Fruit fly (Drosophila melanogaster) whole organism, embryonic: ENCODE results near the gene mib1.
A peak's percentile ranks its signal among the peaks of the same experiment; 100 is the strongest.

ENCODE experiments used
- Aef1 ChIP-seq: fragments of 200-800 bp; sonication (Bioruptor generic); IDR thresholded peaks from 3 replicates; pipeline ENCODE4 v1.3.6; 2022; ENCODE audit warnings: missing biosample characterization, missing genetic modification characterization
- CG1024 ChIP-seq: fragments of 200-800 bp; sonication (Bioruptor generic); IDR thresholded peaks from 2 replicates; pipeline ENCODE4 v1.3.6; 2022; ENCODE audit warnings: missing biosample characterization, missing genetic modification characterization
- CG10543 ChIP-seq: fragments of 200-800 bp; sonication (Bioruptor generic); optimal IDR thresholded peaks from 3 replicates; lab custom pipeline; 2017; ENCODE audit warnings: missing biosample characterization, mild to moderate bottlenecking, missing genetic modification characterization, moderate library complexity
- CG10654 ChIP-seq: fragments of 200-800 bp; sonication (Bioruptor generic); optimal IDR thresholded peaks from 2 replicates; lab custom pipeline; 2016; ENCODE audit warnings: missing biosample characterization, missing genetic modification characterization
- CG11085 ChIP-seq: fragments of 200-800 bp; sonication (Bioruptor generic); IDR thresholded peaks from 2 replicates; pipeline ENCODE4 v1.3.6; 2022; ENCODE audit warnings: missing biosample characterization, missing genetic modification characterization
- CG11456 ChIP-seq: fragments of 200-800 bp; sonication (Bioruptor generic); IDR thresholded peaks from 3 replicates; pipeline ENCODE4 v1.3.6; 2022; ENCODE audit warnings: missing biosample characterization, missing genetic modification characterization
- CG11504 ChIP-seq: fragments of 200-800 bp; sonication (Bioruptor generic); optimal IDR thresholded peaks from 3 replicates; lab custom pipeline; 2019; ENCODE audit warnings: missing biosample characterization, mild to moderate bottlenecking, missing genetic modification characterization, moderate library complexity
- CG11695 ChIP-seq: fragments of 200-800 bp; sonication (Bioruptor generic); IDR thresholded peaks from 3 replicates; pipeline ENCODE4 v1.3.6; 2022; ENCODE audit warnings: missing biosample characterization, missing genetic modification characterization
- CG12219 ChIP-seq: fragments of 200-800 bp; sonication (Bioruptor generic); optimal IDR thresholded peaks from 3 replicates; lab custom pipeline; 2018; ENCODE audit warnings: missing biosample characterization, mild to moderate bottlenecking, missing genetic modification characterization
- CG12744 ChIP-seq: fragments of 200-800 bp; sonication (Bioruptor generic); optimal IDR thresholded peaks from 2 replicates; lab custom pipeline; 2016; ENCODE audit warnings: missing biosample characterization, missing genetic modification characterization
- CG13894 ChIP-seq: fragments of 200-800 bp; sonication (Bioruptor generic); optimal IDR thresholded peaks from 3 replicates; lab custom pipeline; 2018; ENCODE audit warnings: missing biosample characterization, mild to moderate bottlenecking, missing genetic modification characterization, moderate library complexity
- CG14667 ChIP-seq: fragments of 200-800 bp; sonication (Bioruptor generic); IDR thresholded peaks from 2 replicates; pipeline ENCODE4 v1.3.6; 2022; ENCODE audit warnings: missing biosample characterization, missing genetic modification characterization
- CG1832 ChIP-seq: fragments of 200-800 bp; sonication (Bioruptor generic); optimal IDR thresholded peaks from 2 replicates; lab custom pipeline; 2017; ENCODE audit warnings: missing biosample characterization, mild to moderate bottlenecking, missing genetic modification characterization, inconsistent platforms
- CG2120 ChIP-seq: fragments of 200-800 bp; sonication (Bioruptor generic); optimal IDR thresholded peaks from 3 replicates; lab custom pipeline; 2016; ENCODE audit warnings: missing biosample characterization, missing genetic modification characterization
- CG2129 ChIP-seq: fragments of 200-800 bp; sonication (Bioruptor generic); IDR thresholded peaks from 2 replicates; pipeline ENCODE4 v1.3.6; 2022; ENCODE audit warnings: missing biosample characterization, missing genetic modification characterization; ENCODE audit not compliant: partially characterized antibody
- CG32767 ChIP-seq: fragments of 200-800 bp; sonication (Bioruptor generic); IDR thresholded peaks from 2 replicates; pipeline ENCODE4 v1.3.6; 2022; ENCODE audit warnings: missing biosample characterization, missing genetic modification characterization
- CG3838 ChIP-seq: fragments of 200-800 bp; sonication (Bioruptor generic); optimal IDR thresholded peaks from 3 replicates; lab custom pipeline; 2016; ENCODE audit warnings: missing biosample characterization, missing genetic modification characterization
- CG6791 ChIP-seq: fragments of 200-800 bp; sonication (Bioruptor generic); IDR thresholded peaks from 3 replicates; pipeline ENCODE4 v1.3.6; 2022; ENCODE audit warnings: missing biosample characterization, missing genetic modification characterization; ENCODE audit not compliant: partially characterized antibody
- CG7271 ChIP-seq: fragments of 200-800 bp; sonication (Bioruptor generic); optimal IDR thresholded peaks from 2 replicates; lab custom pipeline; 2018; ENCODE audit warnings: missing biosample characterization, mild to moderate bottlenecking, missing genetic modification characterization, moderate library complexity
- CG8924 ChIP-seq: fragments of 200-800 bp; optimal IDR thresholded peaks from 3 replicates; lab custom pipeline; 2019; ENCODE audit warnings: missing biosample characterization, mild to moderate bottlenecking, missing genetic modification characterization, moderate library complexity
- CG9437 ChIP-seq: fragments of 200-800 bp; sonication (Bioruptor generic); optimal IDR thresholded peaks from 2 replicates; lab custom pipeline; 2018; ENCODE audit warnings: missing biosample characterization, mild to moderate bottlenecking, missing genetic modification characterization
- Jarid2 ChIP-seq: fragments of 200-800 bp; sonication (Bioruptor generic); optimal IDR thresholded peaks from 3 replicates; lab custom pipeline; 2017; ENCODE audit warnings: mild to moderate bottlenecking, missing biosample characterization, missing genetic modification reagents, missing genetic modification characterization
- Max ChIP-seq: fragments of 200-800 bp; sonication (Bioruptor generic); optimal IDR thresholded peaks from 2 replicates; lab custom pipeline; 2016; ENCODE audit warnings: missing biosample characterization, mild to moderate bottlenecking, missing genetic modification characterization
- Neu2 ChIP-seq: fragments of 200-800 bp; sonication (Bioruptor generic); optimal IDR thresholded peaks from 3 replicates; lab custom pipeline; 2016; ENCODE audit warnings: missing biosample characterization, missing genetic modification characterization, borderline replicate concordance
- Tbp ChIP-seq: fragments of >200 bp; optimal IDR thresholded peaks from 2 replicates; lab custom pipeline; 2018; ENCODE audit warnings: missing biosample characterization, missing genetic modification characterization
- bowl ChIP-seq: fragments of 200-800 bp; sonication (Bioruptor generic); IDR thresholded peaks from 2 replicates; pipeline ENCODE4 v1.3.6; 2022; ENCODE audit warnings: missing biosample characterization, missing genetic modification characterization
- danr ChIP-seq: fragments of 200-800 bp; sonication (Bioruptor generic); IDR thresholded peaks from 2 replicates; pipeline ENCODE4 v1.3.6; 2022; ENCODE audit warnings: missing biosample characterization, missing genetic modification characterization
- dmrt99B ChIP-seq: fragments of 200-800 bp; sonication (Bioruptor generic); optimal IDR thresholded peaks from 2 replicates; lab custom pipeline; 2018; ENCODE audit warnings: missing biosample characterization, mild to moderate bottlenecking, missing genetic modification characterization, moderate library complexity
- dpn ChIP-seq, 2 experiments: fragments of 200-800 bp; sonication (Bioruptor generic); optimal IDR thresholded peaks; 3 replicates each; lab custom pipeline; 2016; ENCODE audit warnings: missing biosample characterization in 2 of 2, missing genetic modification characterization in 2 of 2
- dysf ChIP-seq: fragments of 200-800 bp; sonication (Bioruptor generic); IDR thresholded peaks from 3 replicates; pipeline ENCODE4 v1.3.6; 2022; ENCODE audit warnings: missing biosample characterization, missing genetic modification characterization
- ems ChIP-seq: fragments of 200-800 bp; sonication (Bioruptor generic); optimal IDR thresholded peaks from 3 replicates; lab custom pipeline; 2016; ENCODE audit warnings: missing biosample characterization, missing genetic modification characterization
- gcm ChIP-seq: fragments of 200-800 bp; sonication (Bioruptor generic); optimal IDR thresholded peaks from 2 replicates; lab custom pipeline; 2019; ENCODE audit warnings: missing biosample characterization, mild to moderate bottlenecking, missing genetic modification characterization, moderate library complexity
- gro ChIP-seq: fragments of 200-800 bp; sonication (Bioruptor generic); optimal IDR thresholded peaks from 2 replicates; lab custom pipeline; 2016; ENCODE audit warnings: missing biosample characterization, missing genetic modification characterization
- hbn ChIP-seq: fragments of 200-800 bp; sonication (Bioruptor generic); IDR thresholded peaks from 2 replicates; pipeline ENCODE4 v1.3.6; 2022; ENCODE audit warnings: missing biosample characterization, missing genetic modification characterization; ENCODE audit not compliant: partially characterized antibody
- kah ChIP-seq: fragments of 200-800 bp; sonication (Bioruptor generic); optimal IDR thresholded peaks from 2 replicates; lab custom pipeline; 2018; ENCODE audit warnings: missing biosample characterization, mild to moderate bottlenecking, missing genetic modification characterization
- lab ChIP-seq: fragments of 200-800 bp; sonication (Bioruptor generic); optimal IDR thresholded peaks from 3 replicates; lab custom pipeline; 2017; ENCODE audit warnings: missing biosample characterization, missing genetic modification characterization, mild to moderate bottlenecking, moderate library complexity, missing genetic modification reagents
- lbe ChIP-seq: fragments of 200-800 bp; sonication (Bioruptor generic); optimal IDR thresholded peaks from 2 replicates; lab custom pipeline; 2016; ENCODE audit warnings: missing biosample characterization, mild to moderate bottlenecking, missing genetic modification characterization
- nerfin-1 ChIP-seq: fragments of 200-800 bp; sonication (Bioruptor generic); optimal IDR thresholded peaks from 3 replicates; lab custom pipeline; 2019; ENCODE audit warnings: missing biosample characterization, mild to moderate bottlenecking, missing genetic modification characterization, moderate library complexity
- odd ChIP-seq: fragments of 200-800 bp; sonication (Bioruptor generic); optimal IDR thresholded peaks from 2 replicates; lab custom pipeline; 2017; ENCODE audit warnings: missing biosample characterization, mild to moderate bottlenecking, missing genetic modification characterization
- pb ChIP-seq: fragments of 200-800 bp; sonication (Bioruptor generic); optimal IDR thresholded peaks from 3 replicates; lab custom pipeline; 2016; ENCODE audit warnings: missing biosample characterization, missing genetic modification characterization
- peb ChIP-seq: fragments of 200-800 bp; sonication (Bioruptor generic); IDR thresholded peaks from 2 replicates; pipeline ENCODE4 v1.3.6; 2022; ENCODE audit warnings: missing biosample characterization, missing genetic modification characterization
- pros ChIP-seq: fragments of 200-800 bp; sonication (Bioruptor generic); optimal IDR thresholded peaks from 3 replicates; lab custom pipeline; 2019; ENCODE audit warnings: missing biosample characterization, mild to moderate bottlenecking, missing genetic modification characterization, moderate library complexity
- seq ChIP-seq: fragments of 200-800 bp; sonication (Bioruptor generic); IDR thresholded peaks from 2 replicates; pipeline ENCODE4 v1.3.6; 2022; ENCODE audit warnings: missing biosample characterization, missing genetic modification characterization
- slp2 ChIP-seq: fragments of 200-800 bp; sonication (Bioruptor generic); optimal IDR thresholded peaks from 2 replicates; lab custom pipeline; 2016; ENCODE audit warnings: missing biosample characterization, missing genetic modification characterization
- stc ChIP-seq: fragments of 200-800 bp; sonication (Bioruptor generic); IDR thresholded peaks from 2 replicates; pipeline ENCODE4 v1.3.6; 2022; ENCODE audit warnings: missing biosample characterization, missing genetic modification characterization
- tll ChIP-seq, 2 experiments: fragments of 200-800 bp in 1 of 2; fragments of >200 bp in 1 of 2; sonication (Bioruptor generic) in 1 of 2; optimal IDR thresholded peaks; 2 replicates each; lab custom pipeline; 2017 to 2019; ENCODE audit warnings: missing biosample characterization in 2 of 2, missing genetic modification characterization in 2 of 2, mild to moderate bottlenecking in 1 of 2, moderate library complexity in 1 of 2
- tx ChIP-seq: fragments of 200-800 bp; sonication (Bioruptor generic); optimal IDR thresholded peaks from 2 replicates; lab custom pipeline; 2016; ENCODE audit warnings: missing biosample characterization, missing genetic modification characterization
- vvl ChIP-seq: fragments of 200-800 bp; sonication (Bioruptor generic); IDR thresholded peaks from 2 replicates; pipeline ENCODE4 v1.3.6; 2022; ENCODE audit warnings: missing biosample characterization, missing genetic modification characterization
- zen ChIP-seq: fragments of 200-800 bp; sonication (Bioruptor generic); optimal IDR thresholded peaks from 3 replicates; lab custom pipeline; 2018; ENCODE audit warnings: missing biosample characterization, mild to moderate bottlenecking, missing genetic modification characterization, moderate library complexity
- zf30C ChIP-seq: fragments of 200-800 bp; sonication (Bioruptor generic); optimal IDR thresholded peaks from 3 replicates; lab custom pipeline; 2018; ENCODE audit warnings: missing biosample characterization, mild to moderate bottlenecking, missing genetic modification characterization
- zfh2 ChIP-seq: fragments of 200-800 bp; sonication (Bioruptor generic); optimal IDR thresholded peaks from 2 replicates; lab custom pipeline; 2016; ENCODE audit warnings: missing biosample characterization, missing genetic modification characterization

The mib1 gene

DNA sequence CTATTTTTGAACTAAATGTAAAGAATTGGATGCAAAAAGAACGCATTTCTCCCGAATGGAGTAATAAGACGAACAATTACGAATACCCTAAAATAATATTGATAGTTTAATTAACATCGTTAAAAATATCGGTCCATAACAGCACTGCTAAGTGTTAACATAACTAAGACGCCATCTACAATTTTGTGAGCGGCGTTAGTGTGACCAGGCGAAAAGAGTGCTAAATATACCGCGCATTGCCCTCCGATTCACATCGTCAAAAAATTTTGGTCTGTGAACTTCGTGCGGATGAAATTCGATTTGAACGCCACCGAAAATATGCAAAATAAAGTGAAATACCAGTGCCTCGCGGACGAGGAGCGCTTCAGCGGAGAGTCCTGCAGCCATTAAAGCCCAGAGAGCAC, 40.1 kb upstream of the mib1 start, which contains the start of gene Mbs (continued):
- TF ChIP-seq CG8924 (tag; lab: Kevin White, UChicago) (peak; percentile 5), lbe (GFP tag; lab: Kevin White, UChicago) (no peak), CG14667 (no peak), Aef1 (no peak), CG11504 (tag; lab: Kevin White, UChicago) (peak; percentile 6), Max (GFP tag; lab: Kevin White, UChicago) (no peak), CG10543 (peak; percentile 70), CG2120 (no peak), Tbp (GFP tag; lab: Kevin White, UChicago) (no peak), gro (GFP tag; lab: Kevin White, UChicago) (peak; percentile 16), ems (GFP tag; lab: Kevin White, UChicago) (no peak), CG11085 (no peak), CG13894 (tag; lab: Kevin White, UChicago) (peak; percentile 47), dpn (GFP tag; optimal IDR thresholded peaks at IDR 0.05; lab: Kevin White, UChicago) (no peak), CG7271 (tag; lab: Kevin White, UChicago) (no peak), CG32767 (GFP tag; lab: Robert Waterston, UW) (no peak), Jarid2 (GFP tag; lab: Kevin White, UChicago) (peak; percentile 51), seq (GFP tag; lab: Robert Waterston, UW) (no peak), zen (tag; lab: Kevin White, UChicago) (no peak), dysf (GFP tag; lab: Robert Waterston, UW) (no peak), lab (GFP tag; lab: Kevin White, UChicago) (peak; percentile 39), CG2129 (peak; percentile 57; the same call in 1 of the 2 replicates), nerfin-1 (tag; lab: Kevin White, UChicago) (no peak), CG3838 (GFP tag; lab: Kevin White, UChicago) (no peak), CG6791 (GFP tag; lab: Robert Waterston, UW) (peak; percentile 71), hbn (peak; percentile 86), Neu2 (GFP tag; lab: Kevin White, UChicago) (no peak), CG1832 (no peak), stc (GFP tag; lab: Robert Waterston, UW) (no peak), peb (GFP tag; lab: Robert Waterston, UW) (no peak), CG9437 (GFP tag; lab: Kevin White, UChicago) (no peak), dmrt99B (tag; lab: Kevin White, UChicago) (no peak), bowl (no peak), zf30C (GFP tag; lab: Kevin White, UChicago) (no peak), tx (GFP tag; lab: Kevin White, UChicago) (no peak), gcm (GFP tag; lab: Kevin White, UChicago) (no peak), zfh2 (GFP tag; lab: Kevin White, UChicago) (no peak), danr (GFP tag; lab: Robert Waterston, UW) (no peak), CG1024 (GFP tag; lab: Robert Waterston, UW) (no peak), pb (GFP tag; lab: Kevin White, UChicago) (no peak), slp2 (GFP tag; lab: Kevin White, UChicago) (no peak), vvl (GFP tag; lab: Robert Waterston, UW) (peak; percentile 47), tll (GFP tag; optimal IDR thresholded peaks at IDR 0.05; lab: Kevin White, UChicago) (no peak), CG11456 (peak; percentile 52; the same call in 1 of the 3 replicates), CG10654 (GFP tag; lab: Kevin White, UChicago) (no peak), odd (no peak), kah (GFP tag; lab: Kevin White, UChicago) (no peak), CG12744 (GFP tag; lab: Kevin White, UChicago) (no peak), pros (GFP tag; lab: Kevin White, UChicago) (no peak), CG11695 (GFP tag; lab: Robert Waterston, UW) (no peak), CG12219 (GFP tag; lab: Kevin White, UChicago) (no peak)
